Worm (Caenorhabditis elegans) whole organism, L1 larva: Measurements from ENCODE around the gene best-24.
A peak's percentile ranks its signal among the peaks of the same experiment; 100 is the strongest.

ENCODE experiments used
- C16A3.4 ChIP-seq: fragments of 150-350 bp; optimal IDR thresholded peaks from 2 replicates; lab custom pipeline; 2014; ENCODE audit warnings: missing biosample characterization, missing genetic modification characterization
- C34B4.2 ChIP-seq: sonication (generic microtip); optimal IDR thresholded peaks from 2 replicates; lab custom pipeline; 2017; ENCODE audit warnings: mild to moderate bottlenecking, missing genetic modification characterization, missing compliant biosample characterization
- Y116A8C.19 ChIP-seq: sonication (generic microtip); optimal IDR thresholded peaks from 2 replicates; lab custom pipeline; 2016; ENCODE audit warnings: missing compliant biosample characterization, missing genetic modification characterization, borderline replicate concordance
- aha-1 ChIP-seq: fragments of 150-350 bp; optimal IDR thresholded peaks from 2 replicates; lab custom pipeline; 2014; ENCODE audit warnings: missing biosample characterization, missing genetic modification characterization
- alr-1 ChIP-seq: fragments of 200-800 bp; sonication (Bioruptor generic); optimal IDR thresholded peaks from 2 replicates; lab custom pipeline; 2018; ENCODE audit warnings: borderline replicate concordance, mild to moderate bottlenecking, missing genetic modification characterization, missing compliant biosample characterization
- aly-2 ChIP-seq: fragments of 150-350 bp; optimal IDR thresholded peaks from 2 replicates; lab custom pipeline; 2014; ENCODE audit warnings: missing biosample characterization, missing genetic modification characterization
- ama-1 ChIP-seq: fragments of 150-350 bp; optimal IDR thresholded peaks from 2 replicates; lab custom pipeline; 2014
- ceh-8 ChIP-seq: fragments of 200-800 bp; sonication (Bioruptor generic); optimal IDR thresholded peaks from 2 replicates; lab custom pipeline; 2018; ENCODE audit warnings: mild to moderate bottlenecking, missing genetic modification characterization, moderate library complexity, missing compliant biosample characterization
- ceh-90 ChIP-seq: sonication (generic microtip); optimal IDR thresholded peaks from 2 replicates; lab custom pipeline; 2016; ENCODE audit warnings: missing genetic modification characterization, missing compliant biosample characterization
- dpl-1 ChIP-seq, 3 experiments: fragments of 150-350 bp in 2 of 3; sonication (generic microtip) in 1 of 3; optimal IDR thresholded peaks; 2 replicates each; lab custom pipeline; 2014 to 2017; ENCODE audit warnings: missing biosample characterization in 3 of 3, missing genetic modification characterization in 3 of 3, missing genetic modification reagents in 3 of 3
- dsc-1 ChIP-seq: sonication (generic microtip); optimal IDR thresholded peaks from 2 replicates; lab custom pipeline; 2016; ENCODE audit warnings: mild to moderate bottlenecking, missing genetic modification characterization, missing compliant biosample characterization
- efl-1 ChIP-seq, 4 experiments: fragments of 150-350 bp; optimal IDR thresholded peaks in 3 of 4; peaks in 1 of 4; 1 replicate in 1 of 4; 2 replicates in 3 of 4; lab custom pipeline; 2014; ENCODE audit warnings: missing biosample characterization in 2 of 4, missing genetic modification characterization in 2 of 4, missing genetic modification reagents in 2 of 4
- efl-3 ChIP-seq: fragments of 200-800 bp; sonication (Bioruptor generic); optimal IDR thresholded peaks from 2 replicates; lab custom pipeline; 2018; ENCODE audit warnings: mild to moderate bottlenecking, missing genetic modification characterization, missing compliant biosample characterization
- egl-27 ChIP-seq, 2 experiments: fragments of 150-350 bp in 1 of 2; sonication (generic microtip); optimal IDR thresholded peaks; 3 replicates each; lab custom pipeline; 2017 to 2018; ENCODE audit warnings: missing biosample characterization in 2 of 2, missing genetic modification characterization in 2 of 2, missing genetic modification reagents in 2 of 2
- elt-2 ChIP-seq: sonication (generic microtip); optimal IDR thresholded peaks from 2 replicates; lab custom pipeline; 2016; ENCODE audit warnings: missing genetic modification characterization, mild to moderate bottlenecking, inconsistent platforms, missing compliant biosample characterization, missing genetic modification reagents
- elt-3 ChIP-seq, 6 experiments: fragments of 150-350 bp in 1 of 6; sonication (generic microtip); optimal IDR thresholded peaks; 2 replicates each; lab custom pipeline; 2017 to 2018; ENCODE audit warnings: missing biosample characterization in 6 of 6, missing genetic modification characterization in 6 of 6, inconsistent platforms in 1 of 6
- ets-5 ChIP-seq: fragments of 200-800 bp; sonication (Bioruptor generic); IDR thresholded peaks from 2 replicates; pipeline ENCODE4 v1.3.6; 2022; ENCODE audit warnings: missing genetic modification characterization, missing compliant biosample characterization
- fkh-4 ChIP-seq: sonication (generic microtip); optimal IDR thresholded peaks from 2 replicates; lab custom pipeline; 2016; ENCODE audit warnings: missing compliant biosample characterization, missing genetic modification characterization, borderline replicate concordance
- fos-1 ChIP-seq: fragments of 150-350 bp; optimal IDR thresholded peaks from 2 replicates; lab custom pipeline; 2014; ENCODE audit warnings: missing biosample characterization, missing genetic modification characterization
- grh-1 ChIP-seq: fragments of 200-800 bp; sonication (Bioruptor generic); IDR thresholded peaks from 2 replicates; pipeline ENCODE4 v1.3.6; 2022; ENCODE audit warnings: missing genetic modification reagents, missing genetic modification characterization, missing compliant biosample characterization
- isw-1 ChIP-seq: fragments of 200-800 bp; sonication (Bioruptor generic); IDR thresholded peaks from 2 replicates; pipeline ENCODE4 v1.3.6; 2022; ENCODE audit warnings: missing genetic modification characterization, missing compliant biosample characterization
- jun-1 ChIP-seq: fragments of 150-350 bp; optimal IDR thresholded peaks from 2 replicates; lab custom pipeline; 2014; ENCODE audit warnings: missing biosample characterization, missing genetic modification reagents, missing genetic modification characterization
- lin-13 ChIP-seq: fragments of 150-350 bp; optimal IDR thresholded peaks from 2 replicates; lab custom pipeline; 2014; ENCODE audit warnings: missing biosample characterization, missing genetic modification reagents, missing genetic modification characterization
- lin-15B ChIP-seq: fragments of 150-350 bp; sonication (generic microtip); optimal IDR thresholded peaks from 3 replicates; lab custom pipeline; 2014; ENCODE audit warnings: missing biosample characterization, missing genetic modification characterization
- lin-35 ChIP-seq, 2 experiments: fragments of 150-350 bp; optimal IDR thresholded peaks; 2 replicates each; lab custom pipeline; 2014; ENCODE audit warnings: missing biosample characterization in 2 of 2, missing genetic modification characterization in 2 of 2, missing genetic modification reagents in 2 of 2
- lin-39 ChIP-seq: fragments of 150-350 bp; optimal IDR thresholded peaks from 2 replicates; lab custom pipeline; 2014; ENCODE audit warnings: missing biosample characterization, missing genetic modification reagents, missing genetic modification characterization
- lir-3 ChIP-seq: sonication (generic microtip); optimal IDR thresholded peaks from 2 replicates; lab custom pipeline; 2016; ENCODE audit warnings: mild to moderate bottlenecking, missing genetic modification characterization, moderate library complexity, missing compliant biosample characterization; ENCODE audit not compliant: poor library complexity
- lsy-2 ChIP-seq, 2 experiments: fragments of 150-350 bp; optimal IDR thresholded peaks; 2 replicates each; lab custom pipeline; 2014; ENCODE audit warnings: missing biosample characterization in 2 of 2, missing genetic modification characterization in 2 of 2
- mdl-1 ChIP-seq, 2 experiments: fragments of 150-350 bp; optimal IDR thresholded peaks; 2 replicates each; lab custom pipeline; 2014 to 2017; ENCODE audit warnings: missing biosample characterization in 2 of 2, missing genetic modification characterization in 2 of 2, inconsistent platforms in 1 of 2
- mep-1 ChIP-seq: fragments of 150-350 bp; optimal IDR thresholded peaks from 2 replicates; lab custom pipeline; 2014; ENCODE audit warnings: missing biosample characterization, missing genetic modification characterization
- nhr-11 ChIP-seq: fragments of 150-350 bp; optimal IDR thresholded peaks from 2 replicates; lab custom pipeline; 2014; ENCODE audit warnings: missing biosample characterization, missing genetic modification characterization
- nhr-237 ChIP-seq: fragments of 150-350 bp; optimal IDR thresholded peaks from 2 replicates; lab custom pipeline; 2014; ENCODE audit warnings: missing biosample characterization, missing genetic modification characterization
- nhr-47 ChIP-seq: sonication (generic microtip); optimal IDR thresholded peaks from 2 replicates; lab custom pipeline; 2016; ENCODE audit warnings: mild to moderate bottlenecking, missing genetic modification characterization, moderate library complexity, missing compliant biosample characterization
- nhr-76 ChIP-seq: sonication (generic microtip); optimal IDR thresholded peaks from 2 replicates; lab custom pipeline; 2017; ENCODE audit warnings: missing biosample characterization, missing genetic modification characterization
- nhr-77 ChIP-seq: fragments of 150-350 bp; optimal IDR thresholded peaks from 2 replicates; lab custom pipeline; 2014; ENCODE audit warnings: missing biosample characterization, missing genetic modification characterization
- nhr-84 ChIP-seq: sonication (generic microtip); optimal IDR thresholded peaks from 2 replicates; lab custom pipeline; 2017; ENCODE audit warnings: missing biosample characterization, missing genetic modification characterization
- nhr-85 ChIP-seq: sonication (generic microtip); peaks from one replicate; lab custom pipeline; 2016; ENCODE audit warnings: missing genetic modification characterization, inconsistent platforms, missing compliant biosample characterization
- pax-3 ChIP-seq: fragments of 200-800 bp; sonication (Bioruptor generic); optimal IDR thresholded peaks from 2 replicates; lab custom pipeline; 2018; ENCODE audit warnings: mild to moderate bottlenecking, missing genetic modification characterization, moderate library complexity, missing compliant biosample characterization
- pqm-1 ChIP-seq: sonication (generic microtip); optimal IDR thresholded peaks from 3 replicates; lab custom pipeline; 2017; ENCODE audit warnings: missing biosample characterization, missing genetic modification characterization
- rnt-1 ChIP-seq: sonication (generic microtip); optimal IDR thresholded peaks from 2 replicates; lab custom pipeline; 2016; ENCODE audit warnings: mild to moderate bottlenecking, missing genetic modification characterization, moderate library complexity, missing compliant biosample characterization
- snu-23 ChIP-seq: sonication (generic microtip); optimal IDR thresholded peaks from 2 replicates; lab custom pipeline; 2016; ENCODE audit warnings: missing genetic modification characterization, missing compliant biosample characterization
- sox-4 ChIP-seq: sonication (generic microtip); optimal IDR thresholded peaks from 2 replicates; lab custom pipeline; 2016; ENCODE audit warnings: missing genetic modification characterization, missing compliant biosample characterization
- sptf-1 ChIP-seq: fragments of 150-350 bp; optimal IDR thresholded peaks from 2 replicates; lab custom pipeline; 2014; ENCODE audit warnings: missing biosample characterization, missing genetic modification characterization
- swsn-7 ChIP-seq: sonication (generic microtip); optimal IDR thresholded peaks from 2 replicates; lab custom pipeline; 2016; ENCODE audit warnings: missing genetic modification characterization, missing compliant biosample characterization
- tlp-1 ChIP-seq: fragments of 150-350 bp; optimal IDR thresholded peaks from 2 replicates; lab custom pipeline; 2014; ENCODE audit warnings: missing biosample characterization, missing genetic modification characterization
- unc-130 ChIP-seq: fragments of 150-350 bp; optimal IDR thresholded peaks from 2 replicates; lab custom pipeline; 2017; ENCODE audit warnings: missing biosample characterization, missing genetic modification characterization, inconsistent platforms
- unc-30 ChIP-seq: sonication (generic microtip); optimal IDR thresholded peaks from 2 replicates; lab custom pipeline; 2017; ENCODE audit warnings: missing biosample characterization, missing genetic modification characterization
- unc-62 ChIP-seq: fragments of 150-350 bp; optimal IDR thresholded peaks from 2 replicates; lab custom pipeline; 2014; ENCODE audit warnings: missing biosample characterization, missing genetic modification reagents, missing genetic modification characterization
- unc-86 ChIP-seq: sonication (generic microtip); optimal IDR thresholded peaks from 2 replicates; lab custom pipeline; 2016; ENCODE audit warnings: missing genetic modification characterization, missing compliant biosample characterization
- unc-98 ChIP-seq: fragments of 200-800 bp; sonication (Bioruptor generic); IDR thresholded peaks from 2 replicates; pipeline ENCODE4 v1.3.6; 2022; ENCODE audit warnings: missing genetic modification characterization, missing compliant biosample characterization
- vab-15 ChIP-seq: sonication (generic microtip); optimal IDR thresholded peaks from 2 replicates; lab custom pipeline; 2017; ENCODE audit warnings: missing genotype, mild to moderate bottlenecking, missing genetic modification characterization, missing compliant biosample characterization
- xbp-1 ChIP-seq: sonication (generic microtip); optimal IDR thresholded peaks from 2 replicates; lab custom pipeline; 2016; ENCODE audit warnings: missing genetic modification characterization, missing compliant biosample characterization
- ztf-11 ChIP-seq, 2 experiments: sonication (generic microtip); optimal IDR thresholded peaks; 2 replicates each; lab custom pipeline; 2016 to 2017; ENCODE audit warnings: missing genetic modification characterization in 2 of 2, missing biosample characterization in 1 of 2, missing compliant biosample characterization in 1 of 2
- ztf-4 ChIP-seq: fragments of 150-350 bp; optimal IDR thresholded peaks from 2 replicates; lab custom pipeline; 2014; ENCODE audit warnings: missing biosample characterization, missing genetic modification characterization

The best-24 gene

DNA sequence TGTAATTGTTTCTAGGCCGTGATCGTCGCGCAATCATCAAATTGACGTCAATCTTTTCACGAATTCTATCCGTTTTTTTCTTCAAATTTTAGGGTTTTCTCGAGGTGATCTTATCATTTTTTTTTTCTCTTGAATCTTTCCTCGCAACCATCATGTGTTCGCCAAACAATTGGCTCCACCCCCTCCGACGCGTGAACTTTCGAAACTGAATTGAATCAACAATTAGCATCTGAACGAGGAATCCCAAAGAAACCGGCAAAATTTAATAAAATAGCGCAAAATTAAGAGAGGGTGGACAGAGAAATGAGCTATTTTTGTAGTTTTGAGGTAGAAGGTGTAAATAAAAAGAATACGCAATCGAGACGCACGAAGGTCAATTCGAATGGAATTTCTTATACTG, 28.1 kb upstream of the best-24 start (continued):
- TF ChIP-seq lin-35 (GFP tag; optimal IDR thresholded peaks at IDR 0.05; lab: Kevin White, UChicago) = no peak
- TF ChIP-seq ama-1 (lab: Kevin White, UChicago) = no peak
- TF ChIP-seq fkh-4 = no peak
- TF ChIP-seq snu-23 = peak; percentile 8
- TF ChIP-seq nhr-77 = no peak
- TF ChIP-seq jun-1 (tag; lab: Kevin White, UChicago) = no peak
- TF ChIP-seq alr-1 (tag; lab: Kevin White, UChicago) = no peak
- no peak for TF ChIP-seq xbp-1 (tag; lab: Kevin White, UChicago)
- TF ChIP-seq ets-5 (GFP tag; lab: Robert Waterston, UW) = no peak
- no peak for TF ChIP-seq dsc-1
- no peak for TF ChIP-seq ztf-11 (tag; optimal IDR thresholded peaks at IDR 0.05; lab: Kevin White, UChicago)
- no peak for TF ChIP-seq unc-30 (tag; lab: Kevin White, UChicago)
- TF ChIP-seq lir-3 (tag; lab: Kevin White, UChicago) = no peak
- no peak for TF ChIP-seq ztf-4 (tag; lab: Kevin White, UChicago)
- TF ChIP-seq lin-39 (tag; lab: Kevin White, UChicago) = no peak
- no peak for TF ChIP-seq swsn-7 (tag; lab: Kevin White, UChicago)
- TF ChIP-seq fos-1 (tag; lab: Kevin White, UChicago) = no peak
- no peak for TF ChIP-seq lin-13
- TF ChIP-seq sox-4 (tag; lab: Kevin White, UChicago) = no peak
- TF ChIP-seq elt-3 (tag; optimal IDR thresholded peaks at IDR 0.05; lab: Kevin White, UChicago) = peak in 1 of 6 experiments; percentile 73
- TF ChIP-seq efl-3 (GFP tag; lab: Kevin White, UChicago) = no peak
- no peak for TF ChIP-seq grh-1 (GFP tag; lab: Robert Waterston, UW)
- TF ChIP-seq pax-3 (tag; lab: Kevin White, UChicago) = no peak
- no peak for TF ChIP-seq unc-130 (tag; lab: Kevin White, UChicago)
- no peak for TF ChIP-seq nhr-76 (tag; lab: Kevin White, UChicago)
- no peak for TF ChIP-seq ceh-8 (GFP tag; lab: Kevin White, UChicago)
- no peak for TF ChIP-seq sptf-1 (tag; lab: Kevin White, UChicago)
- no peak for TF ChIP-seq nhr-237 (tag; lab: Kevin White, UChicago)
- no peak for TF ChIP-seq elt-2 (tag; lab: Kevin White, UChicago)
- no peak for TF ChIP-seq aly-2 (tag; lab: Kevin White, UChicago)
- TF ChIP-seq nhr-11 (tag; lab: Kevin White, UChicago) = no peak
- TF ChIP-seq mdl-1 (tag; optimal IDR thresholded peaks at IDR 0.05; lab: Kevin White, UChicago) = no peak
- TF ChIP-seq nhr-47 (tag; lab: Kevin White, UChicago) = no peak
- no peak for TF ChIP-seq egl-27 (tag; optimal IDR thresholded peaks at IDR 0.05; lab: Kevin White, UChicago)
- no peak for TF ChIP-seq unc-98 (GFP tag; lab: Robert Waterston, UW)
- TF ChIP-seq lin-15B (tag; lab: Kevin White, UChicago) = no peak
- TF ChIP-seq nhr-84 (tag; lab: Kevin White, UChicago) = no peak
- no peak for TF ChIP-seq unc-86 (tag; lab: Kevin White, UChicago)
- peak; percentile 53 for TF ChIP-seq mep-1
- no peak for TF ChIP-seq efl-1 (optimal IDR thresholded peaks at IDR 0.05; lab: Kevin White, UChicago)
- TF ChIP-seq efl-1 (GFP tag; optimal IDR thresholded peaks at IDR 0.05 in 1 of 2; lab: Kevin White, UChicago) = no peak
- peak; percentile 86 for TF ChIP-seq nhr-85 (tag; lab: Kevin White, UChicago)
- no peak for TF ChIP-seq Y116A8C.19
- TF ChIP-seq vab-15 (tag; lab: Kevin White, UChicago) = peak; percentile 14
- no peak for TF ChIP-seq ceh-90
- TF ChIP-seq dpl-1 (GFP tag; optimal IDR thresholded peaks at IDR 0.05; lab: Kevin White, UChicago) = no peak
- peak in 1 of 2 experiments; percentile 16 for TF ChIP-seq lsy-2 (tag; optimal IDR thresholded peaks at IDR 0.05; lab: Kevin White, UChicago)
- TF ChIP-seq pqm-1 (tag; lab: Kevin White, UChicago) = no peak
- no peak for TF ChIP-seq unc-62 (GFP tag; lab: Kevin White, UChicago)
- no peak for TF ChIP-seq rnt-1 (tag; lab: Kevin White, UChicago)
- no peak for TF ChIP-seq C34B4.2 (tag; lab: Kevin White, UChicago)
- no peak for TF ChIP-seq C16A3.4 (tag; lab: Kevin White, UChicago)
- TF ChIP-seq tlp-1 (tag; lab: Kevin White, UChicago) = no peak
- TF ChIP-seq isw-1 = no peak
- no peak for TF ChIP-seq aha-1 (tag; lab: Kevin White, UChicago)
